Fruit fly (Drosophila melanogaster): ENCODE measurements around the gene CG4496.

The CG4496 gene

dm6 chr2L:7222829-7223272, 33.0 kb upstream of the CG4496 start, which contains the start of gene mEFG1 (continued):
- TF ChIP-seq cg (GFP tag; optimal IDR thresholded peaks at IDR 0.05) (no peak), CG15073 (GFP tag; optimal IDR thresholded peaks at IDR 0.05) (no peak), BtbVII (GFP tag; optimal IDR thresholded peaks at IDR 0.05) (no peak), CG12391 (tag; optimal IDR thresholded peaks at IDR 0.05) (peak; percentile 40), nerfin-2 (GFP tag; IDR thresholded peaks at IDR 0.05; ENCODE audit: partially characterized antibody) (peak; percentile 55; the same call in 1 of the 2 replicates), pros (GFP tag; optimal IDR thresholded peaks at IDR 0.05) (no peak), pb (GFP tag; optimal IDR thresholded peaks at IDR 0.05) (no peak), ken (GFP tag; IDR thresholded peaks at IDR 0.05) (no peak), Pdp1 (GFP tag; optimal IDR thresholded peaks at IDR 0.05) (peak in 1 of 2 experiments; percentile 94), cwo (GFP tag; optimal IDR thresholded peaks at IDR 0.05) (no peak), vnd (GFP tag; IDR thresholded peaks at IDR 0.05; ENCODE audit: partially characterized antibody) (peak; percentile 67), Xrp1 (GFP tag; IDR thresholded peaks at IDR 0.05) (peak; percentile 12; the same call in 1 of the 2 replicates), kni (GFP tag; optimal IDR thresholded peaks at IDR 0.05) (no peak), CG2712 (tag; optimal IDR thresholded peaks at IDR 0.05) (peak; percentile 39), CG14710 (tag; optimal IDR thresholded peaks at IDR 0.05) (peak; percentile 28), ATbp (GFP tag; optimal IDR thresholded peaks at IDR 0.05) (no peak), CG9437 (GFP tag; optimal IDR thresholded peaks at IDR 0.05) (no peak), HLH4C (GFP tag; IDR thresholded peaks at IDR 0.05; ENCODE audit: partially characterized antibody) (peak; percentile 84), CG14441 (GFP tag; IDR thresholded peaks at IDR 0.05) (no peak), odd (GFP tag; optimal IDR thresholded peaks at IDR 0.05) (no peak), ac (GFP tag; optimal IDR thresholded peaks at IDR 0.05) (no peak), ro (GFP tag; IDR thresholded peaks at IDR 0.05) (no peak), fd102C (GFP tag; optimal IDR thresholded peaks at IDR 0.05) (no peak), CG7963 (GFP tag; IDR thresholded peaks at IDR 0.05; ENCODE audit: partially characterized antibody) (peak; percentile 80), twi (tag; optimal IDR thresholded peaks at IDR 0.05) (no peak), Dek (tag; optimal IDR thresholded peaks at IDR 0.05) (peak; percentile 25), CG34422 (GFP tag; IDR thresholded peaks at IDR 0.05) (no peak), D19B (GFP tag; optimal IDR thresholded peaks at IDR 0.05) (no peak), Spps (tag; optimal IDR thresholded peaks at IDR 0.05) (no peak), CG14014 (GFP tag; IDR thresholded peaks at IDR 0.05) (no peak), CG2116 (GFP tag; optimal IDR thresholded peaks at IDR 0.05) (peak; percentile 86), eyg (GFP tag; optimal IDR thresholded peaks at IDR 0.05) (no peak), CG30431 (GFP tag; optimal IDR thresholded peaks at IDR 0.05) (no peak), CG31388 (GFP tag; optimal IDR thresholded peaks at IDR 0.05) (no peak), peb (GFP tag; IDR thresholded peaks at IDR 0.05) (no peak), CG7786 (GFP tag; optimal IDR thresholded peaks at IDR 0.05) (no peak), CG8290 (GFP tag; optimal IDR thresholded peaks at IDR 0.05) (no peak), CG8290 (tag; optimal IDR thresholded peaks at IDR 0.05) (no peak), CG3407 (GFP tag; optimal IDR thresholded peaks at IDR 0.05) (no peak), croc (GFP tag; conservative IDR thresholded peaks at IDR 0.05) (no peak), Neu2 (GFP tag; optimal IDR thresholded peaks at IDR 0.05; ENCODE audit: borderline replicate concordance) (no peak), scrt (GFP tag; optimal IDR thresholded peaks at IDR 0.05) (no peak), gt (GFP tag; IDR thresholded peaks at IDR 0.05) (no peak), onecut (GFP tag; IDR thresholded peaks at IDR 0.05) (no peak), exex (tag; optimal IDR thresholded peaks at IDR 0.05) (no peak), Med (GFP tag) (no peak), ttk (GFP tag; IDR thresholded peaks at IDR 0.05) (no peak), gcm (GFP tag; optimal IDR thresholded peaks at IDR 0.05) (peak; percentile 9), CG14860 (GFP tag; IDR thresholded peaks at IDR 0.05; ENCODE audit: partially characterized antibody) (peak; percentile 59), p53 (GFP tag; optimal IDR thresholded peaks at IDR 0.05) (no peak), abd-A (tag; optimal IDR thresholded peaks at IDR 0.05) (no peak)

Measured in whole organism, embryonic.